Worm (Caenorhabditis elegans): ENCODE measurements around the gene Y7A5A.8.

DNA sequence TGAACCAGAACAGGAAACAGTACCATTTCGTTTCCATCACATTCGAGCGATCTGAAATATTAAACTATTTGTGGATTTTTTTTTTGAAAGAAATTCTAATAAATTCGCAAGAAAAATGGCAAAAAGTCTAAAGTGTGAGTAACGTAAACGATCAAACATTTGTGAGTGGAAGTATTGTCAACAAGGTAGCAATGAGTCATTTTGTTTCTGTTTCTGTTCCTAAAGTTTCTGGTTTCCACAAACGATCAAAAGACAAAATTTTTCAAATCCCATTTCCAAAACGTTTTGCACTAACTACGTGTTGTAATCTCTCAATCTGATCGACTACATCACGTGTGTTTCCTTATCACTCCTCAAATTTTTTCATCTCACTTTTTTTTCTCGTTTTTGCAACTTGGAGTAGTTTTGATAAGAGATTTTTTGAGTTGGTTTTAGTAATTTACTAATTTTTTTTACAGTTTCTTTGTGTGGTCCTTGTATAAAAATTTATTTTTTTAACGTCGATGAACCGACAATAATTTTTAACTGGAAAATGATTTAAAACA lies 25.3 kb downstream of the Y7A5A.8 start, which contains the start of gene F59F4.3:
- no peak for TF ChIP-seq ceh-16 (tag; optimal IDR thresholded peaks at IDR 0.05)
- TF ChIP-seq ceh-28 (tag; optimal IDR thresholded peaks at IDR 0.05): no peak
- no peak for TF ChIP-seq mdl-1 (tag; optimal IDR thresholded peaks at IDR 0.05)
- no peak for TF ChIP-seq nhr-77 (tag; optimal IDR thresholded peaks at IDR 0.05)
- TF ChIP-seq pha-4 (tag; optimal IDR thresholded peaks at IDR 0.05): peak; percentile 29
- TF ChIP-seq snpc-4 (tag; optimal IDR thresholded peaks at IDR 0.05): no peak
- no peak for TF ChIP-seq zag-1 (tag; optimal IDR thresholded peaks at IDR 0.05)

All from whole organism, L3 larva.